Worm (Caenorhabditis elegans) whole organism, late embryonic: ENCODE measurements around the gene sut-2.

ENCODE experiments used
- elt-4 ChIP-seq: sonication (generic microtip); optimal IDR thresholded peaks from 2 replicates; lab custom pipeline; 2016; ENCODE audit warnings: missing genetic modification characterization, missing compliant biosample characterization
- eyg-1 ChIP-seq: sonication (generic microtip); optimal IDR thresholded peaks from 2 replicates; lab custom pipeline; 2016; ENCODE audit warnings: missing genotype, missing genetic modification characterization, missing compliant biosample characterization
- fkh-10 ChIP-seq: fragments of 150-350 bp; optimal IDR thresholded peaks from 2 replicates; lab custom pipeline; 2014; ENCODE audit warnings: missing biosample characterization, missing genetic modification reagents, missing genetic modification characterization
- hlh-30 ChIP-seq: sonication (generic microtip); optimal IDR thresholded peaks from 2 replicates; lab custom pipeline; 2017; ENCODE audit warnings: antibody characterized with exemption, missing genetic modification characterization, missing compliant biosample characterization; ENCODE audit not compliant: insufficient read depth
- pax-1 ChIP-seq: fragments of 150-350 bp; optimal IDR thresholded peaks from 2 replicates; lab custom pipeline; 2014; ENCODE audit warnings: missing biosample characterization, missing genetic modification characterization
- pha-2 ChIP-seq: sonication (generic microtip); optimal IDR thresholded peaks from 2 replicates; lab custom pipeline; 2017; ENCODE audit warnings: mild to moderate bottlenecking, missing genetic modification characterization, missing compliant biosample characterization

ce11 chrV:4525512-4525911 lies 44.3 kb downstream of the sut-2 start:
- no peak for TF ChIP-seq eyg-1
- no peak for TF ChIP-seq pha-2 (tag; lab: Kevin White, UChicago)
- TF ChIP-seq hlh-30, result no peak
- TF ChIP-seq fkh-10, result no peak
- TF ChIP-seq pax-1, result no peak
- no peak for TF ChIP-seq elt-4 (tag; lab: Kevin White, UChicago)
